Worm (Caenorhabditis elegans) whole organism, L4/young adult: ENCODE results near the gene T09B9.5.

Experiments
- dao-5 ChIP-seq: sonication (generic microtip); optimal IDR thresholded peaks from 2 replicates; lab custom pipeline; 2016; ENCODE audit warnings: missing genotype, missing genetic modification characterization, moderate library complexity, missing compliant biosample characterization
- him-1 ChIP-seq: sonication (generic microtip); optimal IDR thresholded peaks from 2 replicates; lab custom pipeline; 2016; ENCODE audit warnings: missing genotype, missing genetic modification reagents, missing genetic modification characterization, missing compliant biosample characterization

DNA sequence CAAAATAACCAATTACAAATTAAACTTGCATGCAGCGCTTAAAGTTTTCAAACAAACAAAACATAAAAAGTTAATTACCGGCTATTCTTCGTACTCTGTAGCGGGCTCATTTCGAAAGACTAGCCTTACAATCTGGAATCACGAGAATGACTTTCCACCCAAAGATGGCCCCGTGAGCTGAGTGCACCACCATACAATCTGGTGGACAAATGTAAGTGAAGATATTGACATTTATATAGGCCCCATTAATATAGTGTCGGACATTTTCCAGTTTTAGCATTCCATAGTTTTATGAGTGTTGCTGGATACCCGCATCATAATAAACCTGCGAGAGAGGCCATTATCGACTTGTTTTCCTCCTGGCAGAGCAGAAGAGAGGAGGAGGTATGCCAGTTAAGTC lies 23.0 kb upstream of the T09B9.5 start:
- TF ChIP-seq him-1 (no peak), dao-5 (tag; lab: Kevin White, UChicago) (no peak)
